Fruit fly (Drosophila melanogaster) whole organism, pupa: ENCODE data around the gene CG11374.

Experiments
- CG10348 ChIP-seq: fragments of 200-800 bp; sonication (Bioruptor generic); IDR thresholded peaks from 2 replicates; pipeline ENCODE4 v1.3.6; 2022; ENCODE audit warnings: missing biosample characterization, missing genetic modification characterization
- CG13204 ChIP-seq: fragments of 200-800 bp; sonication (Bioruptor generic); optimal IDR thresholded peaks from 2 replicates; lab custom pipeline; 2018; ENCODE audit warnings: missing biosample characterization, mild to moderate bottlenecking, missing genetic modification characterization, moderate library complexity
- CG14655 ChIP-seq: fragments of 200-800 bp; sonication (Bioruptor generic); optimal IDR thresholded peaks from 3 replicates; lab custom pipeline; 2017; ENCODE audit warnings: mild to moderate bottlenecking, missing biosample characterization, missing genetic modification reagents, missing genetic modification characterization
- CG32121 ChIP-seq: fragments of 200-800 bp; sonication (Bioruptor generic); IDR thresholded peaks from 2 replicates; pipeline ENCODE4 v1.3.6; 2022; ENCODE audit warnings: missing biosample characterization, missing genetic modification characterization
- CG9948 ChIP-seq: fragments of 200-800 bp; sonication (Bioruptor generic); optimal IDR thresholded peaks from 2 replicates; lab custom pipeline; 2018; ENCODE audit warnings: missing biosample characterization, mild to moderate bottlenecking, missing genetic modification characterization, moderate library complexity
- Ets98B ChIP-seq: fragments of 200-800 bp; sonication (Bioruptor generic); IDR thresholded peaks from 2 replicates; pipeline ENCODE4 v1.3.6; 2022; ENCODE audit warnings: missing biosample characterization, missing genetic modification characterization
- Pif1A ChIP-seq: fragments of 200-800 bp; sonication (Bioruptor generic); optimal IDR thresholded peaks from 3 replicates; lab custom pipeline; 2016; ENCODE audit warnings: missing biosample characterization, missing genetic modification characterization
- Pif1B ChIP-seq: fragments of 200-800 bp; sonication (Bioruptor generic); optimal IDR thresholded peaks from 3 replicates; lab custom pipeline; 2016; ENCODE audit warnings: missing biosample characterization, missing genetic modification characterization
- Snoo ChIP-seq: fragments of 200-800 bp; sonication (Bioruptor generic); optimal IDR thresholded peaks from 3 replicates; lab custom pipeline; 2017; ENCODE audit warnings: missing biosample characterization, mild to moderate bottlenecking, missing genetic modification characterization, inconsistent platforms
- fd96Ca ChIP-seq: fragments of 200-800 bp; sonication (Bioruptor generic); IDR thresholded peaks from 3 replicates; pipeline ENCODE4 v1.3.6; 2022; ENCODE audit warnings: missing biosample characterization, missing genetic modification characterization
- rn ChIP-seq: fragments of 200-800 bp; sonication (Bioruptor generic); IDR thresholded peaks from 2 replicates; pipeline ENCODE4 v1.3.6; 2022; ENCODE audit warnings: missing biosample characterization, missing genetic modification characterization

DNA sequence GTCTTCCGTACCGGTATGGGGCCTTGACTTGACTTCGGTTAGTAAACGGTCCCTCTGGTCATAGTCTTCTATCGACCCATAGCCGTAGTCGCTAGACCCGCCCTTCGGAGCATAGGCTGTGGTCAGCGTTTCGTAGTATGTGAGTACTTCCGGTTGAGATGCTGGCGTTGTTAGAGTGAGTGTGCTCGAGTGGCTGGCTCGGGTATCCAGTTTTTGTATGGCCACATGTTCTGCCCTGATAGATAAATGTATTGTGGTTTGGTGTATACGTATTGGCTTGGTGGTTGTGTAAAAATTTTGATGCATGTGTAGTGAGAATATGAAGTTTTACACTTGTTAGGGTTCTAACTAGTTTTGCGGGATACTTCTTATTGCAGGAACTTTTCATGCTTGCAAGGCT, 42.1 kb upstream of the CG11374 start:
- TF ChIP-seq fd96Ca (GFP tag; lab: Robert Waterston, UW) (no peak), CG14655 (no peak), rn (no peak), CG9948 (tag; lab: Kevin White, UChicago) (no peak), Snoo (no peak), CG10348 (GFP tag; lab: Robert Waterston, UW) (no peak), Pif1A (GFP tag; lab: Kevin White, UChicago) (no peak), CG32121 (no peak), Pif1B (GFP tag; lab: Kevin White, UChicago) (no peak), Ets98B (GFP tag; lab: Robert Waterston, UW) (no peak), CG13204 (GFP tag; lab: Kevin White, UChicago) (no peak)
